Fruit fly (Drosophila melanogaster) whole organism, embryonic: ENCODE measurements around the gene CG14227.
A peak's percentile ranks its signal among the peaks of the same experiment; 100 is the strongest.

Experiments used
- ATbp ChIP-seq: fragments of 200-800 bp; sonication (Bioruptor generic); optimal IDR thresholded peaks from 2 replicates; lab custom pipeline; 2017; ENCODE audit warnings: missing biosample characterization, mild to moderate bottlenecking, missing genetic modification characterization, missing genetic modification reagents
- Ada2b ChIP-seq: fragments of 200-800 bp; sonication (Bioruptor generic); IDR thresholded peaks from 2 replicates; pipeline ENCODE4 v1.3.6; 2022; ENCODE audit warnings: missing biosample characterization, missing genetic modification characterization
- CG11560 ChIP-seq: fragments of 200-800 bp; sonication (Bioruptor generic); IDR thresholded peaks from 3 replicates; pipeline ENCODE4 v1.3.6; 2022; ENCODE audit warnings: missing biosample characterization, missing genetic modification characterization
- CG12219 ChIP-seq: fragments of 200-800 bp; sonication (Bioruptor generic); optimal IDR thresholded peaks from 3 replicates; lab custom pipeline; 2018; ENCODE audit warnings: missing biosample characterization, mild to moderate bottlenecking, missing genetic modification characterization
- CG12659 ChIP-seq: fragments of 200-800 bp; sonication (Bioruptor generic); optimal IDR thresholded peaks from 3 replicates; lab custom pipeline; 2017; ENCODE audit warnings: mild to moderate bottlenecking, missing biosample characterization, missing genetic modification reagents, missing genetic modification characterization
- CG14014 ChIP-seq: fragments of 200-800 bp; sonication (Bioruptor generic); IDR thresholded peaks from 2 replicates; pipeline ENCODE4 v1.3.6; 2022; ENCODE audit warnings: missing biosample characterization, missing genetic modification characterization
- CG14667 ChIP-seq: fragments of 200-800 bp; sonication (Bioruptor generic); IDR thresholded peaks from 2 replicates; pipeline ENCODE4 v1.3.6; 2022; ENCODE audit warnings: missing biosample characterization, missing genetic modification characterization
- CG14710 ChIP-seq: fragments of 200-800 bp; sonication (Bioruptor generic); optimal IDR thresholded peaks from 3 replicates; lab custom pipeline; 2019; ENCODE audit warnings: missing biosample characterization, mild to moderate bottlenecking, missing genetic modification characterization, moderate library complexity
- CG18599 ChIP-seq: fragments of 200-800 bp; sonication (Bioruptor generic); optimal IDR thresholded peaks from 3 replicates; lab custom pipeline; 2017; ENCODE audit warnings: missing biosample characterization, missing genetic modification characterization, mild to moderate bottlenecking, moderate library complexity, missing genetic modification reagents
- CG2678 ChIP-seq: fragments of 200-800 bp; sonication (Bioruptor generic); optimal IDR thresholded peaks from 3 replicates; lab custom pipeline; 2019; ENCODE audit warnings: missing biosample characterization, mild to moderate bottlenecking, missing genetic modification characterization, moderate library complexity
- CG30020 ChIP-seq: fragments of 200-800 bp; optimal IDR thresholded peaks from 2 replicates; lab custom pipeline; 2019; ENCODE audit warnings: missing biosample characterization, mild to moderate bottlenecking, missing genetic modification characterization, moderate library complexity
- CG32532 ChIP-seq: fragments of 200-800 bp; sonication (Bioruptor generic); IDR thresholded peaks from 2 replicates; pipeline ENCODE4 v1.3.6; 2022; ENCODE audit warnings: missing biosample characterization, missing genetic modification characterization
- CG3281 ChIP-seq: fragments of 200-800 bp; sonication (Bioruptor generic); optimal IDR thresholded peaks from 3 replicates; lab custom pipeline; 2017; ENCODE audit warnings: missing biosample characterization, mild to moderate bottlenecking, missing genetic modification characterization
- CG3838 ChIP-seq: fragments of 200-800 bp; sonication (Bioruptor generic); optimal IDR thresholded peaks from 3 replicates; lab custom pipeline; 2016; ENCODE audit warnings: missing biosample characterization, missing genetic modification characterization
- CG3995 ChIP-seq: fragments of 200-800 bp; sonication (Bioruptor generic); optimal IDR thresholded peaks from 3 replicates; lab custom pipeline; 2016; ENCODE audit warnings: missing biosample characterization, missing genetic modification characterization
- CG43689 ChIP-seq: fragments of 200-800 bp; sonication (Bioruptor generic); IDR thresholded peaks from 2 replicates; pipeline ENCODE4 v1.3.6; 2022; ENCODE audit warnings: missing biosample characterization, missing genetic modification characterization
- CG5953 ChIP-seq: fragments of 200-800 bp; sonication (Bioruptor generic); IDR thresholded peaks from 2 replicates; pipeline ENCODE4 v1.3.6; 2022; ENCODE audit warnings: missing biosample characterization, missing genetic modification characterization
- CG6175 ChIP-seq: fragments of 200-800 bp; sonication (Bioruptor generic); IDR thresholded peaks from 3 replicates; pipeline ENCODE4 v1.3.6; 2022; ENCODE audit warnings: missing biosample characterization, missing genetic modification characterization
- CG6791 ChIP-seq: fragments of 200-800 bp; sonication (Bioruptor generic); IDR thresholded peaks from 3 replicates; pipeline ENCODE4 v1.3.6; 2022; ENCODE audit warnings: missing biosample characterization, missing genetic modification characterization; ENCODE audit not compliant: partially characterized antibody
- CG7556 ChIP-seq: fragments of 200-800 bp; sonication (Bioruptor generic); optimal IDR thresholded peaks from 2 replicates; lab custom pipeline; 2017; ENCODE audit warnings: missing biosample characterization, mild to moderate bottlenecking, missing genetic modification characterization
- CTCF ChIP-seq: fragments of 200-800 bp; sonication (Bioruptor generic); optimal IDR thresholded peaks from 2 replicates; lab custom pipeline; 2017; ENCODE audit warnings: missing biosample characterization, mild to moderate bottlenecking, missing genetic modification characterization, moderate library complexity
- Drgx ChIP-seq: fragments of 200-800 bp; sonication (Bioruptor generic); IDR thresholded peaks from 2 replicates; pipeline ENCODE4 v1.3.6; 2022; ENCODE audit warnings: missing biosample characterization, missing genetic modification characterization
- HLH4C ChIP-seq: fragments of 200-800 bp; sonication (Bioruptor generic); IDR thresholded peaks from 3 replicates; pipeline ENCODE4 v1.3.6; 2022; ENCODE audit warnings: missing biosample characterization, missing genetic modification characterization; ENCODE audit not compliant: partially characterized antibody
- Hand ChIP-seq: fragments of 200-800 bp; sonication (Bioruptor generic); optimal IDR thresholded peaks from 2 replicates; lab custom pipeline; 2017; ENCODE audit warnings: mild to moderate bottlenecking, missing biosample characterization, missing genetic modification reagents, missing genetic modification characterization
- MBD-R2 ChIP-seq: fragments of 200-800 bp; sonication (Bioruptor generic); IDR thresholded peaks from 2 replicates; pipeline ENCODE4 v1.3.6; 2022; ENCODE audit warnings: missing biosample characterization, missing genetic modification characterization
- Med ChIP-seq: fragments of 200-800 bp; sonication (Bioruptor generic); peaks from one replicate; lab custom pipeline; 2016; ENCODE audit warnings: missing biosample characterization, missing genetic modification characterization, mild to moderate bottlenecking, inconsistent platforms, moderate library complexity
- Nf-YB ChIP-seq: fragments of 200-800 bp; sonication (Bioruptor generic); optimal IDR thresholded peaks from 3 replicates; lab custom pipeline; 2019; ENCODE audit warnings: missing biosample characterization, mild to moderate bottlenecking, missing genetic modification characterization, moderate library complexity
- Poxn ChIP-seq: fragments of 200-800 bp; sonication (Bioruptor generic); IDR thresholded peaks from 2 replicates; pipeline ENCODE4 v1.3.6; 2022; ENCODE audit warnings: missing biosample characterization, missing genetic modification characterization
- Trl ChIP-seq, 3 experiments: fragments of >200 bp in 2 of 3; fragments of 200-800 bp in 1 of 3; sonication (Bioruptor generic) in 1 of 3; optimal IDR thresholded peaks; 2 replicates in 1 of 3; 3 replicates in 2 of 3; lab custom pipeline; 2016 to 2017; ENCODE audit warnings: missing biosample characterization in 1 of 3, missing genetic modification characterization in 1 of 3
- Xrp1 ChIP-seq: fragments of 200-800 bp; sonication (Bioruptor generic); IDR thresholded peaks from 2 replicates; pipeline ENCODE4 v1.3.6; 2022; ENCODE audit warnings: missing biosample characterization, missing genetic modification characterization
- bab2 ChIP-seq: fragments of 200-800 bp; sonication (Bioruptor generic); optimal IDR thresholded peaks from 2 replicates; lab custom pipeline; 2016; ENCODE audit warnings: missing biosample characterization, missing genetic modification characterization
- ci ChIP-seq: fragments of 200-800 bp; sonication (Bioruptor generic); IDR thresholded peaks from 3 replicates; pipeline ENCODE4 v1.3.6; 2022; ENCODE audit warnings: missing biosample characterization, missing genetic modification characterization
- fd3F ChIP-seq: fragments of 200-800 bp; sonication (Bioruptor generic); optimal IDR thresholded peaks from 2 replicates; lab custom pipeline; 2018; ENCODE audit warnings: missing biosample characterization, mild to moderate bottlenecking, missing genetic modification characterization, moderate library complexity
- gcm ChIP-seq: fragments of 200-800 bp; sonication (Bioruptor generic); optimal IDR thresholded peaks from 2 replicates; lab custom pipeline; 2019; ENCODE audit warnings: missing biosample characterization, mild to moderate bottlenecking, missing genetic modification characterization, moderate library complexity
- ken ChIP-seq: fragments of 200-800 bp; sonication (Bioruptor generic); IDR thresholded peaks from 3 replicates; pipeline ENCODE4 v1.3.6; 2022; ENCODE audit warnings: missing biosample characterization, missing genetic modification characterization
- nerfin-2 ChIP-seq: fragments of 200-800 bp; sonication (Bioruptor generic); IDR thresholded peaks from 2 replicates; pipeline ENCODE4 v1.3.6; 2022; ENCODE audit warnings: missing biosample characterization, missing genetic modification characterization; ENCODE audit not compliant: partially characterized antibody
- p53 ChIP-seq: fragments of 200-800 bp; sonication (Bioruptor generic); optimal IDR thresholded peaks from 2 replicates; lab custom pipeline; 2016; ENCODE audit warnings: missing biosample characterization, missing genetic modification characterization
- pho ChIP-seq: fragments of 200-800 bp; sonication (Bioruptor generic); optimal IDR thresholded peaks from 2 replicates; lab custom pipeline; 2016; ENCODE audit warnings: missing biosample characterization, missing genetic modification characterization
- ranshi ChIP-seq: fragments of 200-800 bp; sonication (Bioruptor generic); IDR thresholded peaks from 2 replicates; pipeline ENCODE4 v1.3.6; 2022; ENCODE audit warnings: missing biosample characterization, missing genetic modification characterization
- repo ChIP-seq: fragments of 200-800 bp; sonication (Bioruptor generic); optimal IDR thresholded peaks from 2 replicates; lab custom pipeline; 2016; ENCODE audit warnings: missing biosample characterization, missing genetic modification characterization
- row ChIP-seq: fragments of 200-800 bp; sonication (Bioruptor generic); IDR thresholded peaks from 3 replicates; pipeline ENCODE4 v1.3.6; 2022; ENCODE audit warnings: missing biosample characterization, missing genetic modification characterization
- sens-2 ChIP-seq: fragments of 200-800 bp; sonication (Bioruptor generic); IDR thresholded peaks from 2 replicates; pipeline ENCODE4 v1.3.6; 2022; ENCODE audit warnings: missing biosample characterization, missing genetic modification characterization
- sisA ChIP-seq: fragments of 200-800 bp; sonication (Bioruptor generic); IDR thresholded peaks from 2 replicates; pipeline ENCODE4 v1.3.6; 2022; ENCODE audit warnings: missing biosample characterization, missing genetic modification characterization
- slbo ChIP-seq: fragments of 200-800 bp; sonication (Bioruptor generic); IDR thresholded peaks from 2 replicates; pipeline ENCODE4 v1.3.6; 2022; ENCODE audit warnings: missing biosample characterization, missing genetic modification characterization
- sr ChIP-seq: fragments of 200-800 bp; sonication (Bioruptor generic); IDR thresholded peaks from 3 replicates; pipeline ENCODE4 v1.3.6; 2022; ENCODE audit warnings: missing biosample characterization, missing genetic modification characterization
- stc ChIP-seq: fragments of 200-800 bp; sonication (Bioruptor generic); IDR thresholded peaks from 2 replicates; pipeline ENCODE4 v1.3.6; 2022; ENCODE audit warnings: missing biosample characterization, missing genetic modification characterization
- tgo ChIP-seq: fragments of 200-800 bp; sonication (Bioruptor generic); IDR thresholded peaks from 3 replicates; pipeline ENCODE4 v1.3.6; 2022; ENCODE audit warnings: missing biosample characterization, missing genetic modification characterization
- yki ChIP-seq: fragments of >200 bp; optimal IDR thresholded peaks from 3 replicates; lab custom pipeline; 2018
- z ChIP-seq: fragments of 200-800 bp; sonication (Bioruptor generic); IDR thresholded peaks from 3 replicates; pipeline ENCODE4 v1.3.6; 2022; ENCODE audit warnings: missing biosample characterization, missing genetic modification characterization

The CG14227 gene

dm6 chrX:19696845-19697244 is 8.1 kb upstream of the CG14227 start, which contains the start of gene Cdc42 (continued):
- TF ChIP-seq CG7556 (GFP tag; lab: Kevin White, UChicago) (no peak), CG32532 (GFP tag; lab: Robert Waterston, UW) (peak; percentile 36; the same call in 1 of the 2 replicates), ATbp (no peak), CG3838 (GFP tag; lab: Kevin White, UChicago) (no peak), Trl (optimal IDR thresholded peaks at IDR 0.05; lab: Kevin White, UChicago) (peak in 1 of 2 experiments; percentile 35), Trl (GFP tag; optimal IDR thresholded peaks at IDR 0.05; lab: Kevin White, UChicago) (no peak), sr (GFP tag; lab: Robert Waterston, UW) (0 out of 3 replicates have a peak, but pooled peaks have one; percentile 34), nerfin-2 (GFP tag; lab: Robert Waterston, UW) (0 out of 2 replicates have a peak, but pooled peaks have one; percentile 31), fd3F (no peak), slbo (peak; percentile 21; the same call in 1 of the 2 replicates), HLH4C (GFP tag; lab: Robert Waterston, UW) (0 out of 3 replicates have a peak, but pooled peaks have one; percentile 34)

dm6 chrX:19694792-19695558 is 6.2 kb upstream of the CG14227 start, which contains the start of gene CG14229:
Gene CG14229 (minus strand): TSS chrX:19695250.
- TF ChIP-seq sens-2 (GFP tag; lab: Robert Waterston, UW) (no peak), pho (no peak), MBD-R2 (GFP tag; lab: Robert Waterston, UW) (peak; percentile 54), yki (no peak), CG30020 (tag; lab: Kevin White, UChicago) (no peak), ken (no peak), row (GFP tag; lab: Robert Waterston, UW) (peak; percentile 57), CG3281 (peak; percentile 3), Hand (no peak), CG6791 (no peak), CG14014 (GFP tag; lab: Robert Waterston, UW) (no peak), repo (GFP tag; lab: Kevin White, UChicago) (no peak), ranshi (GFP tag; lab: Robert Waterston, UW) (0 out of 2 replicates have a peak, but pooled peaks have one; percentile 24), CG5953 (no peak), CG11560 (tag; lab: Robert Waterston, UW) (no peak), Xrp1 (GFP tag; lab: Robert Waterston, UW) (peak; percentile 59), tgo (GFP tag; lab: Robert Waterston, UW) (peak; percentile 33; the same call in 1 of the 3 replicates), CG3995 (GFP tag; lab: Kevin White, UChicago) (peak; percentile 78), z (GFP tag; lab: Robert Waterston, UW) (no peak), CG18599 (GFP tag; lab: Kevin White, UChicago) (no peak), Poxn (GFP tag; lab: Robert Waterston, UW) (no peak), Drgx (peak; percentile 29; the same call in 1 of the 2 replicates), CG14667 (GFP tag; lab: Robert Waterston, UW) (0 out of 2 replicates have a peak, but pooled peaks have one; percentile 24), CG2678 (tag; lab: Kevin White, UChicago) (peak; percentile 7), bab2 (GFP tag; lab: Kevin White, UChicago) (no peak), ci (GFP tag; lab: Robert Waterston, UW) (no peak), Ada2b (GFP tag; lab: Robert Waterston, UW) (peak; percentile 42; the same call in 1 of the 2 replicates), CTCF (no peak), gcm (GFP tag; lab: Kevin White, UChicago) (no peak), Nf-YB (no peak), CG6175 (GFP tag; lab: Robert Waterston, UW) (no peak), CG43689 (no peak), CG12219 (no peak), CG12659 (GFP tag; lab: Kevin White, UChicago) (no peak), CG14710 (tag; lab: Kevin White, UChicago) (peak; percentile 23), p53 (GFP tag; lab: Kevin White, UChicago) (no peak), sisA (GFP tag; lab: Robert Waterston, UW) (peak; percentile 44), Med (peak; percentile 48), stc (GFP tag; lab: Robert Waterston, UW) (0 out of 2 replicates have a peak, but pooled peaks have one; percentile 40)
